Fruit fly (Drosophila melanogaster): ENCODE data around the gene CycJ.

The CycJ gene

dm6 chr3L:3452684-3453083, 13.5 kb upstream of the CycJ start:
- no peak for TF ChIP-seq CG8478 (optimal IDR thresholded peaks at IDR 0.05)
- no peak for TF ChIP-seq CTCF (optimal IDR thresholded peaks at IDR 0.05)

dm6 chr3L:3454430-3454829, 11.8 kb upstream of the CycJ start:
- TF ChIP-seq CG8478 (optimal IDR thresholded peaks at IDR 0.05) = no peak
- TF ChIP-seq CTCF (optimal IDR thresholded peaks at IDR 0.05) = no peak

dm6 chr3L:3454921-3455554, 11.2 kb upstream of the CycJ start:
- TF ChIP-seq CTCF (optimal IDR thresholded peaks at IDR 0.05) (no peak), CG8478 (optimal IDR thresholded peaks at IDR 0.05) (no peak)

- no peak for TF ChIP-seq CG8478 (optimal IDR thresholded peaks at IDR 0.05)
- no peak for TF ChIP-seq CTCF (optimal IDR thresholded peaks at IDR 0.05)
Observed at dm6 chr3L:3455555-3455939, 10.7 kb upstream of the CycJ start.

- TF ChIP-seq CTCF (optimal IDR thresholded peaks at IDR 0.05) = no peak
- TF ChIP-seq CG8478 (optimal IDR thresholded peaks at IDR 0.05) = no peak
Observed at dm6 chr3L:3456009-3456566, 10.1 kb upstream of the CycJ start.

dm6 chr3L:3456922-3457321, 9.3 kb upstream of the CycJ start:
- TF ChIP-seq CTCF (optimal IDR thresholded peaks at IDR 0.05) = peak; percentile 19 to 44
- TF ChIP-seq CG8478 (optimal IDR thresholded peaks at IDR 0.05) = no peak

dm6 chr3L:3460402-3461027, 5.7 kb upstream of the CycJ start, which contains the start of gene eIF5B:
TSS of gene eIF5B (minus strand) at chr3L:3460977.
- TF ChIP-seq CTCF (optimal IDR thresholded peaks at IDR 0.05) (no peak), CG8478 (optimal IDR thresholded peaks at IDR 0.05) (no peak)

- no peak for TF ChIP-seq CG8478 (optimal IDR thresholded peaks at IDR 0.05)
- no peak for TF ChIP-seq CTCF (optimal IDR thresholded peaks at IDR 0.05)
Observed at dm6 chr3L:3461119-3461518, 5.1 kb upstream of the CycJ start, which contains the start of the genes CG46463 and armi. TSS of gene CG46463 (plus strand) at chr3L:3461315. TSS of gene armi (plus strand) at chr3L:3461317.

- TF ChIP-seq CG8478 (optimal IDR thresholded peaks at IDR 0.05) (no peak), CTCF (optimal IDR thresholded peaks at IDR 0.05) (no peak)
Observed at dm6 chr3L:3461557-3462414, 4.4 kb upstream of the CycJ start.

dm6 chr3L:3469709-3470108, 3.5 kb downstream of the CycJ start:
- TF ChIP-seq CG8478 (optimal IDR thresholded peaks at IDR 0.05) (no peak), CTCF (optimal IDR thresholded peaks at IDR 0.05) (no peak)

dm6 chr3L:3471174-3471573, 4.9 kb downstream of the CycJ start, which contains the start of gene CG14971:
TSS of gene CG14971 (minus strand) at chr3L:3471309.
- TF ChIP-seq CTCF (optimal IDR thresholded peaks at IDR 0.05) = peak in 1 of 2 experiments; percentile 27
- no peak for TF ChIP-seq CG8478 (optimal IDR thresholded peaks at IDR 0.05)

- peak in 1 of 2 experiments; percentile 9 for TF ChIP-seq CTCF (optimal IDR thresholded peaks at IDR 0.05)
- no peak for TF ChIP-seq CG8478 (optimal IDR thresholded peaks at IDR 0.05)
Observed at dm6 chr3L:3472063-3472528, 5.9 kb downstream of the CycJ start, which contains the start of the genes CG32267 and CG42324. TSS of gene CG32267 (minus strand) at chr3L:3472113. TSS of gene CG42324 (plus strand) at chr3L:3472447.

- TF ChIP-seq CG8478 (optimal IDR thresholded peaks at IDR 0.05) (no peak), CTCF (optimal IDR thresholded peaks at IDR 0.05) (no peak)
Observed at dm6 chr3L:3472786-3473185, 6.6 kb downstream of the CycJ start.

- TF ChIP-seq CTCF (optimal IDR thresholded peaks at IDR 0.05) = no peak
- no peak for TF ChIP-seq CG8478 (optimal IDR thresholded peaks at IDR 0.05)
Observed at dm6 chr3L:3479551-3479950, 13.3 kb downstream of the CycJ start.

- TF ChIP-seq CTCF (optimal IDR thresholded peaks at IDR 0.05) (no peak), CG8478 (optimal IDR thresholded peaks at IDR 0.05) (no peak)
Observed at dm6 chr3L:3484553-3484952, 18.3 kb downstream of the CycJ start, which contains the start of gene CG43074. TSS of gene CG43074 (minus strand) at chr3L:3484653.
